Fruit fly (Drosophila melanogaster): Measurements from ENCODE around the gene Mlc2.

dm6 chr3R:30208766-30209484 lies 34.6 kb upstream of the Mlc2 start, which contains the start of gene RpS7:
- TF ChIP-seq D1 (tag; optimal IDR thresholded peaks at IDR 0.05): no peak
- peak; percentile 85 for TF ChIP-seq CG4496 (GFP tag; IDR thresholded peaks at IDR 0.05)
- TF ChIP-seq rn (GFP tag; IDR thresholded peaks at IDR 0.05): 0 out of 2 replicates have a peak, but pooled peaks have one; percentile 23
- TF ChIP-seq fd96Ca (GFP tag; IDR thresholded peaks at IDR 0.05): no peak
- TF ChIP-seq CG15710 (tag; optimal IDR thresholded peaks at IDR 0.05): peak; percentile 45
- peak; percentile 55 for TF ChIP-seq CG13204 (GFP tag; optimal IDR thresholded peaks at IDR 0.05)
- TF ChIP-seq CG8159 (tag; optimal IDR thresholded peaks at IDR 0.05): peak; percentile 44
- TF ChIP-seq CG10348 (GFP tag; IDR thresholded peaks at IDR 0.05): no peak
- TF ChIP-seq CG32121 (GFP tag; IDR thresholded peaks at IDR 0.05): peak; percentile 62
- peak; percentile 60 for TF ChIP-seq Ets98B (GFP tag; IDR thresholded peaks at IDR 0.05)
- TF ChIP-seq gl (tag; optimal IDR thresholded peaks at IDR 0.05): peak; percentile 73
- TF ChIP-seq CG8301 (tag; optimal IDR thresholded peaks at IDR 0.05): peak; percentile 32
- peak; percentile 59; the same call in 1 of the 2 replicates for TF ChIP-seq CG12605 (GFP tag; IDR thresholded peaks at IDR 0.05)
- TF ChIP-seq Pif1B (GFP tag; optimal IDR thresholded peaks at IDR 0.05): peak; percentile 62

All from whole organism, pupa.